Worm (Caenorhabditis elegans): ENCODE data around the gene srlf-36.

srlf-36 gene

DNA sequence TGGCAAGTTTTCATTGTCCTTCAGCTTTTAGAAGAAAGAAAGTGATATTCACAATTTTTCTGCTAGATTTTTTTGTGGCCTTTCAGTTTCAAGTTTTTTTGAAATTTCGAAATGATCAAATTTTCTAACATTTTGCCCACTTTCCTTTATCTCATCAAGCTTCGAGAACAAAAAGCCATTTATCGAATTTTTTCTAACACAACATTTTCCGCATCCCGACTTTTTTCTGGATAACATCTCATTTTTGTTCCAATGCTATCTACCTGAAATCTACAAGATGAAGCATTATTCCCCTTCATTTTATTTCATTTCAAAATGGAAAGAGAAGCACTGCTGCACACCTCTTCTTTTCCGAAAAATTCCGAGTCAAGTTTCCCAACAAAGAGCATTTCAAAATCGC lies 16.6 kb downstream of the srlf-36 start, which contains the start of gene ZK488.5:
TSS of gene ZK488.5 (plus strand) at position 301 of the 400 bp plus-strand sequence.
- TF ChIP-seq W03F9.2 (tag; optimal IDR thresholded peaks at IDR 0.05) (no peak), him-1 (tag; optimal IDR thresholded peaks at IDR 0.05) (no peak), dao-5 (tag; optimal IDR thresholded peaks at IDR 0.05) (no peak)

DNA sequence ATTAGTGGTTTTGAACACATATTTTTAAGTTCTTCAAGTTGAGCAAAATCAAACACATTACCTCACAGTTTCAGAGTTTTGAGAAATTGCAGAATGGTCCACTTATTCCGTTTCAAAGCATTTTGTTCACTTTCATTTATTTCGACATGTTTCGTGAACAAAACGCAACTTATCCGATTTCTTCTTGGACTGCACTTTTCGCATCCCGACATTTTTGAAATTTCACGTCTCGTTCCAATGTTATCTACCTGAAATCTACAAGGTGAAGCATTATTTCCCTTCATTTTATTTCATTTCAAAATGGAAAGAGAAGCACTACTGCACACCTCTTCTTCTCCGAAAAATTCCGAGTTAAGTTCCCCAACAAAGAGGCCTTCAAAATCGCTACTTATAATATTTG lies 19.4 kb downstream of the srlf-36 start, which contains the start of gene ZK488.6:
TSS of gene ZK488.6 (plus strand) at position 301 of the 400 bp plus-strand sequence.
- no peak for TF ChIP-seq dao-5 (tag; optimal IDR thresholded peaks at IDR 0.05)
- no peak for TF ChIP-seq him-1 (tag; optimal IDR thresholded peaks at IDR 0.05)
- no peak for TF ChIP-seq W03F9.2 (tag; optimal IDR thresholded peaks at IDR 0.05)

DNA sequence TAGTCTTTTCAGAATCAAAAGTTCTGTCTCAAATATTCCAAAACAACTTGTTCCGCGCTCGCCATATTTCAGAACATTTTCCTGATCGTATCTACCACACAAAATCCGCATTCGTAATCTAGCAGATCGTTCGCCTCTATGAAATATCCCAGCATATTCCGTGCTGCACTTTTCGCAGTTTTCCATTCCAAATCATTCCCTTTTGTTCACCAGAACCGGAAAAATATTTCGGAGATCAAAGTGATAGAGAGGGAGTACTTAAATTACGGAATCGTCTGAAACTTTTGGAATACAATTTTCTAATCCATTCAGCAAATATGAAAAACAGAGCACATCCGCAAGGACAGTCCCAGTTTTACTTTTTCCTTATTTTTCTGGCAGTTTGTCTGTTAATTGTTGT lies 21.8 kb downstream of the srlf-36 start, which contains the start of gene K06H6.1:
TSS of gene K06H6.1 (plus strand) at position 301 of the 400 bp plus-strand sequence.
- TF ChIP-seq dao-5 (tag; optimal IDR thresholded peaks at IDR 0.05), result no peak
- TF ChIP-seq W03F9.2 (tag; optimal IDR thresholded peaks at IDR 0.05), result no peak
- no peak for TF ChIP-seq him-1 (tag; optimal IDR thresholded peaks at IDR 0.05)

DNA sequence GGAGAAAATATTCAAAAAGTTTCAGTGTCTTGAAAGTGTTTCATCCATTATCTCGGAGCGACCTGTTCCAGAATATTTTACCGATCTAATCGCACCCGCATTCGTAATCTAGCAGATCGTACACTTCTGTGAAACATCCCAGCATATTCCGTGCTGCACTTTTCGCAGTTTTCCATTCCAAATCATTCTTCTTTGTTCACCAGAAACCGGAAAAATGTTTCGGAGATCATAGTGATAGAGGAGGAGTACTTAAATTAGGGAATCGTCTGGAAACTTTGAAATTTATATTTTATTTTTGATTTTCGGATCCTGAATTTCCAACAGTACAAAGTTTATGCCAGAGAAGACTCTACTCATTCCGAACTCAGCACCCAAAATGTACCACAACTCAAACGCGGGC lies 24.1 kb downstream of the srlf-36 start, which contains the start of gene K06H6.2:
TSS of gene K06H6.2 (plus strand) at position 301 of the 400 bp plus-strand sequence.
- TF ChIP-seq W03F9.2 (tag; optimal IDR thresholded peaks at IDR 0.05) (no peak), dao-5 (tag; optimal IDR thresholded peaks at IDR 0.05) (no peak), him-1 (tag; optimal IDR thresholded peaks at IDR 0.05) (no peak)

DNA sequence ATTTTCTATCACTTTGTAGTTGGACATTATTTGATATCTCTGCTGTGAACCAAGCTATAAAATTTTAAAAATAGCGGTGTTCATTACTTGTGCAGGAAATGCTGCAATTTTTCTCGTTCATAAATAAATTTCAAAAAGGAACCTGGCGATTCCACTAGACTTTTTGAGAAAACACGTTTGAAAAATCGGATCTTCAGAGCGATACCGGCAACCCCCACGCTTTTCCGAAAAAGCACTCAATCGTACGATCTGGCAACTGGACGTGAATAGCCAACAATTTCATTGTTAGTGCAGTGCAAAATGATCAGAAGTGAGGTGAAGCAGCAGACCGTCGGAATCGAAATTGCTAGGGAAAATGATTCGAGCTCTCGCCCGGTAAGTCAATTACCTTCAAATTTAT lies 28.0 kb downstream of the srlf-36 start, which contains the start of gene nstp-7:
TSS of gene nstp-7 (plus strand) at position 301 of the 400 bp plus-strand sequence.
- TF ChIP-seq dao-5 (tag; optimal IDR thresholded peaks at IDR 0.05) (no peak), him-1 (tag; optimal IDR thresholded peaks at IDR 0.05) (no peak), W03F9.2 (tag; optimal IDR thresholded peaks at IDR 0.05) (no peak)

DNA sequence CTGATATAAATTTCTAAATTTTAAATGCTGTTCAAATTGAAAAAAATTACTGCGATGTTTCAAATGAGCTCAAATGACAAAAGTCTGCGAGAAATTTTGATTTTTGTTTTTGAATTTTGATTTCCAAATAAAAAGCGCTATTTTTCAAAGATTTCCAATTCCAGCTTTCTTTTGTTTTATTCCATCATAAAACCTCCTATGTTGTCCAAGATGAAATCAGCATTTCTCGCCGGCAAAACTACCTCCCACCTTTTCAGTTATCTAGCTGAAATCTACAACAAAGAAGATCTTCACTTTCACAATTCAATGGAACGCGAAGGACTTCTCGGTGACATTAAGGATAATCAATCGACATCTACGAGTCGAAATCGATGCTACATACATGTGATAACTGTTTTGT lies 30.6 kb downstream of the srlf-36 start, which contains the start of gene K06H6.4:
TSS of gene K06H6.4 (plus strand) at position 301 of the 400 bp plus-strand sequence.
- TF ChIP-seq W03F9.2 (tag; optimal IDR thresholded peaks at IDR 0.05), result no peak
- TF ChIP-seq dao-5 (tag; optimal IDR thresholded peaks at IDR 0.05), result no peak
- no peak for TF ChIP-seq him-1 (tag; optimal IDR thresholded peaks at IDR 0.05)

DNA sequence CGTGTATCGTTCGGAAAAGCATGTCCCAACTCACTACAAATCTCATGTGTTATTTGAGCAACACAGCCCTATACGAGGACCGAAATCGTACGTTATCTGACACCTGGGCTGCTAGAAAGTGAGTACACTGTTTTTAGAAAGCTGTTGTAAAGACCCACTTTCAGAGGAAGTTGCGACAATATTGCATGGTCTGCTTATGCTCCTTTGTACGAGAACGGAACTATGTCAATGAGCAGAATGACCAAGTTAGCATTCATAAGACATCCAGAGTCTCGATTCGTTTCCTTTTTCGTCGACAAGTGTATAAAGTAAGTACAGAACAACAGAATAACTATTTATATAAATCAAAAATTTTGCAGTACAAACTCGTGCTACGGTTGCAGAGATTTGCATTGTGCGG lies 32.7 kb downstream of the srlf-36 start:
- TF ChIP-seq W03F9.2 (tag; optimal IDR thresholded peaks at IDR 0.05) (no peak), dao-5 (tag; optimal IDR thresholded peaks at IDR 0.05) (no peak), him-1 (tag; optimal IDR thresholded peaks at IDR 0.05) (no peak)

DNA sequence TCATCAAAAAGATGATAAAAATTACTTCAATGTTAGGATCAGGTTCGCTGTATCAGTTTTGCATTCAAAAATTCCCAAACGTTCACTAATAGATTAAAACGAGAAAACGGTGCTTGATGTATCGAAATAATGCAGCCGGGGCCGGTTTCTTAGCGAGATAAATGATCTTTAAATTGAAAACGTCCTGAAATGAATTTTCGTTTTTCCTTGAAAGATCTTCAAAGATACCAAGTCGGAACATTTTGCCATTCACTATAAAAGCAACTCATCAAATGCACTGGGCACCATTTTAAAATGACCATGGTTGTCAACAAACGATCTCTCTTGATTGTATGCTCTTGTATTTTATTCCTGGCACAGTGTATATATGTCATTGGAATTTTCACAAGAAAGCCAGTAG lies 33.5 kb downstream of the srlf-36 start, which contains the start of gene K06H6.5:
TSS of gene K06H6.5 (plus strand) at position 301 of the 400 bp plus-strand sequence.
- TF ChIP-seq dao-5 (tag; optimal IDR thresholded peaks at IDR 0.05) (no peak), him-1 (tag; optimal IDR thresholded peaks at IDR 0.05) (no peak), W03F9.2 (tag; optimal IDR thresholded peaks at IDR 0.05) (no peak)

DNA sequence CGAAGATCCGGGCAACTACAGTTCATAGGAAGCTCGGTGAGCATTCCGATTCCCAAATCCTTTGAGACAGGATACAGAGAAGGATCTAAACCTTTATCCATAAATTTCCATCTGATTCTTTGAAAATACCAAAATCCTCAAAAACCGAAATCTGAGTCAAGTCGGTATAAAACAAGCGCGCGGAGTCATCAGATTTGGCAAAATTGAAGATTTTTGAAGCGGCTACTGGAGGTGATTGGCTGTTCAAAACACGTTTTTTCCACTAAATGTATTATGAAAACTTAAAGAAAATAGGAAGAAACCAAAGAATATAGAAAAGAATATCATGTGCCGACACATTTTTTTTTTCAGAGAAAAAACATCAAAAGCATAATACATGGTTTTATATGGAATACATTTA lies 34.9 kb downstream of the srlf-36 start, which contains the start of gene C14C6.13:
TSS of gene C14C6.13 (minus strand) at position 101 of the 400 bp plus-strand sequence.
- TF ChIP-seq him-1 (tag; optimal IDR thresholded peaks at IDR 0.05) (no peak), W03F9.2 (tag; optimal IDR thresholded peaks at IDR 0.05) (no peak)

DNA sequence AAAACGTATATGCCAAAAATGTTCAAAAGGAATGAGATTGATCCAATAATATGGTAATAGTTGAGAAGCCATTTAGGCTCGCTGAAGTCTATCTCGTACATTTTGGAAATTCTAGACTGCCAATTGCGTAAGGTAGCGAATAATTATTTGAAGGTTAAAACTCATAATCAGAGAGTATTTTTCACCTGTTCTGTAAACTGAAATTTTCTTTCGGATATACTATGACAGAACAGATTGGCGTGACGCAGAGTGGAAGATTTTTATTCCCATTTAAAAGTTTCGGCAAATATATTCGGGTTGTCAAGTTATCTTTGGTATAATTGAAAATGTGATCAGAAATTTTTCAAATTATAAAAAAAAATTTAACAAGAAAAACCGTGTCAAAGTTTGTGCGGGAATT lies 41.5 kb downstream of the srlf-36 start, which contains the start of gene sri-72:
TSS of gene sri-72 (minus strand) at position 101 of the 400 bp plus-strand sequence.
- no peak for TF ChIP-seq him-1 (tag; optimal IDR thresholded peaks at IDR 0.05)
- TF ChIP-seq W03F9.2 (tag; optimal IDR thresholded peaks at IDR 0.05), result no peak

DNA sequence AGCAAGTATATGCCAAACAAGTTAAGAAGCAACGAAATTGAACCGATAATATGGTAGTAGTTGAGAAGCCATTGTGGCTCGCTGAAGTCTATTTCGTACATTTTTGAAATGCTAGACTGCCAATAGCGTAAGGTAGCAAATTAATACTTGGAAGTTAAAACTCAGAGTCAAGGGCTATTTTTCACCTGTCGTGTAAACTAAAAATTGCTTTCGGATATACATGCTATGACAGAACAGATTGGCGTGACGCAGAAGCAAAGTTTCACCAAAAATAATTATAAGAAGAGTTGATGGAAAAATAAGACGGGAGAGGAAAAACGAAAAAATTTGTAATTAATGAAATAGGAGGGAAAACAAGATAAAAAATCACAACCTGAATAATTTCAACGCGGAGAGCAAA lies 43.6 kb downstream of the srlf-36 start, which contains the start of gene sri-73:
TSS of gene sri-73 (minus strand) at position 101 of the 400 bp plus-strand sequence.
- no peak for TF ChIP-seq W03F9.2 (tag; optimal IDR thresholded peaks at IDR 0.05)
- TF ChIP-seq dao-5 (tag; optimal IDR thresholded peaks at IDR 0.05), result no peak
- no peak for TF ChIP-seq him-1 (tag; optimal IDR thresholded peaks at IDR 0.05)

DNA sequence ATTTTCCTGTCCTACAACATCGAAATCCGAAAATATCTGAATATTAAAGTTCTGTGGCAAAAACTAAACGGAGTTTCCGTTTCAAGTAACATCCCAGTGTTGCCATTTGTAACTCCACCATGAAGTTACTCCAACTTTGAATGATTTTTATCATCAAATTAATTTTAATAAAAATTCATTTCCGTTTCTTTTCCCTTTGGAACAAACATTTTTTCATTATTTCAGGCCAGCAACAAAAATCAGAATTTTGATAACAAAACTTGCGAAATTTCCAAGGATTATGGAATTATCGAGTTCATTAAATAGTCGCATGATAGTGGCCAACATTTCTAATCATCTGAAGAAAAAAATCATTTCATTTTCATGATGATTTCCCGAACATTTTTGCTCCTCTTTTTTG lies 46.7 kb downstream of the srlf-36 start, which contains the start of gene C14C6.2:
TSS of gene C14C6.2 (plus strand) at position 301 of the 400 bp plus-strand sequence.
- TF ChIP-seq him-1 (tag; optimal IDR thresholded peaks at IDR 0.05), result no peak

DNA sequence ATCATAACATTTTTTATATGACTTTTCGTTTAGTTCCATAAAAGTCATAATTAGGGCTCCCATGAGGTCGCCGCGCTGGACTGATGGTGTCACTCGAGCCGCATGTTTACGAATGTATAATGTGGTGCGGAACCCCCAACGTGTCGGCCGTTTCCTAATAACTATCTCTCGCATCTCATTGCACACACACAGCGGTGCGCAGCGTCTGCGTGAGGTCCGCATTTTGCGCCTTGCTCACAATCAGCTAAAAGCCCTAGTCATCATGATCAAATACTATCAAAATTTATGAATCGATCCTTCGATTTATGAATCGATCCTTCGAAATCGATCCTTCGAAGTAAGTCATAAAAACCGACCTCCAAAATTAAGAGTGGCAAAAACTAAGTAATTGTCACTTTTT lies 49.6 kb downstream of the srlf-36 start, which contains the start of gene srx-7:
TSS of gene srx-7 (plus strand) at position 256 of the 400 bp plus-strand sequence.
- TF ChIP-seq him-1 (tag; optimal IDR thresholded peaks at IDR 0.05) (no peak), dao-5 (tag; optimal IDR thresholded peaks at IDR 0.05) (no peak), W03F9.2 (tag; optimal IDR thresholded peaks at IDR 0.05) (no peak)

Measured in whole organism, L4/young adult.